Worm (Caenorhabditis elegans) whole organism, L1 larva: ENCODE measurements around the gene C49F5.6.

Source experiments
- blmp-1 ChIP-seq: fragments of 150-350 bp; optimal IDR thresholded peaks from 2 replicates; lab custom pipeline; 2014; ENCODE audit warnings: missing biosample characterization, missing genetic modification characterization
- ceh-82 ChIP-seq, 3 experiments: fragments of 150-350 bp in 1 of 3; sonication (generic microtip) in 2 of 3; optimal IDR thresholded peaks; 2 replicates each; lab custom pipeline; 2014 to 2017; ENCODE audit warnings: missing biosample characterization in 3 of 3, missing genetic modification characterization in 3 of 3
- dpl-1 ChIP-seq, 3 experiments: fragments of 150-350 bp in 2 of 3; sonication (generic microtip) in 1 of 3; optimal IDR thresholded peaks; 2 replicates each; lab custom pipeline; 2014 to 2017; ENCODE audit warnings: missing biosample characterization in 3 of 3, missing genetic modification characterization in 3 of 3, missing genetic modification reagents in 3 of 3
- elt-2 ChIP-seq: sonication (generic microtip); optimal IDR thresholded peaks from 2 replicates; lab custom pipeline; 2016; ENCODE audit warnings: missing genetic modification characterization, mild to moderate bottlenecking, inconsistent platforms, missing compliant biosample characterization, missing genetic modification reagents
- fkh-4 ChIP-seq: sonication (generic microtip); optimal IDR thresholded peaks from 2 replicates; lab custom pipeline; 2016; ENCODE audit warnings: missing compliant biosample characterization, missing genetic modification characterization, borderline replicate concordance
- nhr-71 ChIP-seq: sonication (generic microtip); optimal IDR thresholded peaks from 2 replicates; lab custom pipeline; 2016; ENCODE audit warnings: mild to moderate bottlenecking, missing genetic modification characterization, moderate library complexity, missing compliant biosample characterization
- unc-62 ChIP-seq: fragments of 150-350 bp; optimal IDR thresholded peaks from 2 replicates; lab custom pipeline; 2014; ENCODE audit warnings: missing biosample characterization, missing genetic modification reagents, missing genetic modification characterization
- zag-1 ChIP-seq: fragments of 150-350 bp; optimal IDR thresholded peaks from 2 replicates; lab custom pipeline; 2014; ENCODE audit warnings: missing biosample characterization, missing genetic modification characterization

- TF ChIP-seq ceh-82 (tag; optimal IDR thresholded peaks at IDR 0.05; lab: Kevin White, UChicago) (no peak), zag-1 (no peak), elt-2 (tag; lab: Kevin White, UChicago) (no peak), dpl-1 (GFP tag; optimal IDR thresholded peaks at IDR 0.05; lab: Kevin White, UChicago) (no peak), nhr-71 (tag; lab: Kevin White, UChicago) (no peak), blmp-1 (no peak), fkh-4 (tag; lab: Kevin White, UChicago) (no peak), unc-62 (no peak)
These were observed 46.2 kb upstream of the C49F5.6 start, which contains the start of gene F55G7.3 for ce11 chrX:11941951-11942350.
